Worm (Caenorhabditis elegans): Measurements from ENCODE around the gene Y51H7C.1.
"Not testable (repeated sequence)": the region's sequence is repeated elsewhere in the genome, so short reads cannot be mapped to it uniquely, and the experiment has no call there.

The Y51H7C.1 gene

ce11 chrII:1441479-1441878, 26.0 kb upstream of the Y51H7C.1 start:
- no peak for TF ChIP-seq mml-1 (tag; optimal IDR thresholded peaks at IDR 0.05)
- TF ChIP-seq nhr-23 (tag; optimal IDR thresholded peaks at IDR 0.05), result no peak
- TF ChIP-seq sea-2 (GFP tag; optimal IDR thresholded peaks at IDR 0.05), result no peak
- TF ChIP-seq aly-2 (tag; optimal IDR thresholded peaks at IDR 0.05), result no peak

- TF ChIP-seq elt-3 (tag; optimal IDR thresholded peaks at IDR 0.05) (no peak), nhr-28 (tag; optimal IDR thresholded peaks at IDR 0.05) (no peak), nfya-1 (tag; optimal IDR thresholded peaks at IDR 0.05; ENCODE audit: insufficient read depth) (no peak), mdl-1 (tag; optimal IDR thresholded peaks at IDR 0.05) (no peak), ama-1 (optimal IDR thresholded peaks at IDR 0.05) (no peak), fkh-10 (GFP tag; optimal IDR thresholded peaks at IDR 0.05) (no peak), daf-12 (tag; optimal IDR thresholded peaks at IDR 0.05) (no peak), pqm-1 (tag; optimal IDR thresholded peaks at IDR 0.05) (no peak), hmg-11 (tag; optimal IDR thresholded peaks at IDR 0.05) (no peak), snpc-4 (tag; optimal IDR thresholded peaks at IDR 0.05) (no peak)
These were observed 22.6 kb upstream of the Y51H7C.1 start, which contains the start of gene scl-17 for ce11 chrII:1444911-1445310. Gene scl-17 (plus strand): TSS chrII:1445211.

ce11 chrII:1446696-1447293, 20.7 kb upstream of the Y51H7C.1 start, which contains the start of gene Y51H7C.12:
Gene Y51H7C.12 (minus strand): TSS chrII:1446746.
- TF ChIP-seq elt-3, elt-1, ZK546.5 (tag; optimal IDR thresholded peaks at IDR 0.05): not testable (repeated sequence)

- TF ChIP-seq nhr-237 (tag; optimal IDR thresholded peaks at IDR 0.05) (no peak), lin-15B (tag; optimal IDR thresholded peaks at IDR 0.05) (no peak), ceh-28 (tag; optimal IDR thresholded peaks at IDR 0.05) (no peak), unc-62 (GFP tag; optimal IDR thresholded peaks at IDR 0.05) (no peak), fkh-2 (tag; optimal IDR thresholded peaks at IDR 0.05) (no peak), nhr-76 (tag; optimal IDR thresholded peaks at IDR 0.05) (no peak)
These were observed 1.1 kb upstream of the Y51H7C.1 start, which contains the start of gene Y51H7C.13 for ce11 chrII:1466448-1466847. Gene Y51H7C.13 (minus strand): TSS chrII:1466548.

ce11 chrII:1470515-1470966, 3.0 kb downstream of the Y51H7C.1 start, which contains the start of gene H17B01.2:
Gene H17B01.2 (plus strand): TSS chrII:1470565.
- no peak for TF ChIP-seq mml-1 (tag; optimal IDR thresholded peaks at IDR 0.05)
- no peak for TF ChIP-seq nhr-12 (tag; optimal IDR thresholded peaks at IDR 0.05)
- TF ChIP-seq nhr-67 (tag; optimal IDR thresholded peaks at IDR 0.05), result no peak
- TF ChIP-seq tbx-2 (tag; optimal IDR thresholded peaks at IDR 0.05), result no peak
- no peak for TF ChIP-seq ceh-16 (tag; optimal IDR thresholded peaks at IDR 0.05)
- no peak for TF ChIP-seq aly-2 (tag; optimal IDR thresholded peaks at IDR 0.05)
- no peak for TF ChIP-seq nhr-25 (tag; optimal IDR thresholded peaks at IDR 0.05)
- TF ChIP-seq lin-39 (tag; optimal IDR thresholded peaks at IDR 0.05), result no peak
- no peak for TF ChIP-seq egl-27 (tag; optimal IDR thresholded peaks at IDR 0.05)
- TF ChIP-seq fkh-10 (GFP tag; optimal IDR thresholded peaks at IDR 0.05), result no peak
- no peak for TF ChIP-seq jun-1 (tag; optimal IDR thresholded peaks at IDR 0.05)
- TF ChIP-seq skn-1 (tag; optimal IDR thresholded peaks at IDR 0.05), result no peak
- no peak for TF ChIP-seq nhr-77 (tag; optimal IDR thresholded peaks at IDR 0.05)

- TF ChIP-seq unc-39 (tag; optimal IDR thresholded peaks at IDR 0.05), result no peak
- no peak for TF ChIP-seq mml-1 (tag; optimal IDR thresholded peaks at IDR 0.05)
These were observed 6.0 kb downstream of the Y51H7C.1 start, which contains the start of gene H17B01.5 for ce11 chrII:1473481-1473880. Gene H17B01.5 (minus strand): TSS chrII:1473581.

Measured in whole organism, L3 larva.